Fruit fly (Drosophila melanogaster) whole organism, embryonic: Measurements from ENCODE around the gene LUBEL.

Source experiments
- Antp ChIP-seq: fragments of 200-800 bp; sonication (Bioruptor generic); optimal IDR thresholded peaks from 3 replicates; lab custom pipeline; 2016; ENCODE audit warnings: missing biosample characterization, missing genetic modification characterization
- Atf3 ChIP-seq: fragments of 200-800 bp; sonication (Bioruptor generic); optimal IDR thresholded peaks from 3 replicates; lab custom pipeline; 2016; ENCODE audit warnings: missing biosample characterization, missing genetic modification characterization
- Awh ChIP-seq: fragments of 200-800 bp; sonication (Bioruptor generic); IDR thresholded peaks from 2 replicates; pipeline ENCODE4, ENCODE4 v1.3.6; 2022; ENCODE audit warnings: missing biosample characterization, missing genetic modification characterization
- BtbVII ChIP-seq: fragments of 200-800 bp; sonication (Bioruptor generic); optimal IDR thresholded peaks from 3 replicates; lab custom pipeline; 2017; ENCODE audit warnings: missing biosample characterization, mild to moderate bottlenecking, missing genetic modification characterization
- CG10543 ChIP-seq: fragments of 200-800 bp; sonication (Bioruptor generic); optimal IDR thresholded peaks from 3 replicates; lab custom pipeline; 2017; ENCODE audit warnings: missing biosample characterization, mild to moderate bottlenecking, missing genetic modification characterization, moderate library complexity
- CG10979 ChIP-seq: fragments of 200-800 bp; sonication (Bioruptor generic); optimal IDR thresholded peaks from 2 replicates; lab custom pipeline; 2018; ENCODE audit warnings: missing biosample characterization, mild to moderate bottlenecking, missing genetic modification characterization, moderate library complexity
- CG13287 ChIP-seq: fragments of 200-800 bp; sonication (Bioruptor generic); IDR thresholded peaks from 2 replicates; pipeline ENCODE4 v1.3.6; 2022; ENCODE audit warnings: missing biosample characterization, missing genetic modification characterization; ENCODE audit not compliant: partially characterized antibody
- CG15479 ChIP-seq: fragments of 200-800 bp; sonication (Bioruptor generic); optimal IDR thresholded peaks from 3 replicates; lab custom pipeline; 2019; ENCODE audit warnings: missing biosample characterization, mild to moderate bottlenecking, missing genetic modification characterization, moderate library complexity
- CG16779 ChIP-seq: fragments of 200-800 bp; sonication (Bioruptor generic); IDR thresholded peaks from 2 replicates; pipeline ENCODE4 v1.3.6; 2022; ENCODE audit warnings: missing biosample characterization, missing genetic modification characterization
- CG17361 ChIP-seq: fragments of 200-800 bp; sonication (Bioruptor generic); IDR thresholded peaks from 3 replicates; pipeline ENCODE4 v1.3.6; 2022; ENCODE audit warnings: missing biosample characterization, missing genetic modification characterization
- CG2116 ChIP-seq: fragments of 200-800 bp; sonication (Bioruptor generic); optimal IDR thresholded peaks from 3 replicates; lab custom pipeline; 2018; ENCODE audit warnings: missing biosample characterization, mild to moderate bottlenecking, missing genetic modification characterization
- CG31365 ChIP-seq: fragments of 200-800 bp; sonication (Bioruptor generic); optimal IDR thresholded peaks from 2 replicates; lab custom pipeline; 2018; ENCODE audit warnings: missing biosample characterization, mild to moderate bottlenecking, missing genetic modification characterization
- CG32532 ChIP-seq: fragments of 200-800 bp; sonication (Bioruptor generic); IDR thresholded peaks from 2 replicates; pipeline ENCODE4 v1.3.6; 2022; ENCODE audit warnings: missing biosample characterization, missing genetic modification characterization
- CG4360 ChIP-seq: fragments of 200-800 bp; sonication (Bioruptor generic); IDR thresholded peaks from 2 replicates; pipeline ENCODE4 v1.3.6; 2022; ENCODE audit warnings: missing biosample characterization, missing genetic modification characterization
- CG6175 ChIP-seq: fragments of 200-800 bp; sonication (Bioruptor generic); IDR thresholded peaks from 3 replicates; pipeline ENCODE4 v1.3.6; 2022; ENCODE audit warnings: missing biosample characterization, missing genetic modification characterization
- CG6813 ChIP-seq: fragments of 200-800 bp; sonication (Bioruptor generic); optimal IDR thresholded peaks from 2 replicates; lab custom pipeline; 2017; ENCODE audit warnings: missing biosample characterization, missing genetic modification characterization, mild to moderate bottlenecking, moderate library complexity, missing genetic modification reagents
- CG7745 ChIP-seq: fragments of 200-800 bp; sonication (Bioruptor generic); optimal IDR thresholded peaks from 2 replicates; lab custom pipeline; 2018; ENCODE audit warnings: missing biosample characterization, mild to moderate bottlenecking, missing genetic modification characterization, moderate library complexity
- CG7987 ChIP-seq: fragments of 200-800 bp; sonication (Bioruptor generic); optimal IDR thresholded peaks from 2 replicates; lab custom pipeline; 2018; ENCODE audit warnings: missing biosample characterization, mild to moderate bottlenecking, missing genetic modification characterization, moderate library complexity
- CG9797 ChIP-seq: fragments of 200-800 bp; sonication (Bioruptor generic); optimal IDR thresholded peaks from 3 replicates; lab custom pipeline; 2018; ENCODE audit warnings: missing biosample characterization, mild to moderate bottlenecking, missing genetic modification characterization
- D19A ChIP-seq: fragments of 200-800 bp; optimal IDR thresholded peaks from 3 replicates; lab custom pipeline; 2019; ENCODE audit warnings: missing biosample characterization, mild to moderate bottlenecking, missing genetic modification characterization, moderate library complexity
- HLH3B ChIP-seq: fragments of 200-800 bp; sonication (Bioruptor generic); IDR thresholded peaks from 2 replicates; pipeline ENCODE4 v1.3.6; 2022; ENCODE audit warnings: missing biosample characterization, missing genetic modification characterization
- HmgZ ChIP-seq: fragments of 200-800 bp; sonication (Bioruptor generic); optimal IDR thresholded peaks from 2 replicates; lab custom pipeline; 2018; ENCODE audit warnings: missing biosample characterization, mild to moderate bottlenecking, missing genetic modification characterization
- Hmr ChIP-seq: fragments of 200-800 bp; sonication (Bioruptor generic); optimal IDR thresholded peaks from 3 replicates; lab custom pipeline; 2017; ENCODE audit warnings: mild to moderate bottlenecking, missing biosample characterization, missing genetic modification reagents, missing genetic modification characterization
- MTF-1 ChIP-seq: fragments of 200-800 bp; sonication (Bioruptor generic); optimal IDR thresholded peaks from 2 replicates; lab custom pipeline; 2018; ENCODE audit warnings: missing biosample characterization, mild to moderate bottlenecking, missing genetic modification characterization, borderline replicate concordance
- Max ChIP-seq: fragments of 200-800 bp; sonication (Bioruptor generic); optimal IDR thresholded peaks from 2 replicates; lab custom pipeline; 2016; ENCODE audit warnings: missing biosample characterization, mild to moderate bottlenecking, missing genetic modification characterization
- NC2β ChIP-seq: fragments of 200-800 bp; sonication (Bioruptor generic); optimal IDR thresholded peaks from 2 replicates; lab custom pipeline; 2016; ENCODE audit warnings: missing biosample characterization, missing genetic modification characterization
- PHDP ChIP-seq: fragments of 200-800 bp; sonication (Bioruptor generic); optimal IDR thresholded peaks from 3 replicates; lab custom pipeline; 2018; ENCODE audit warnings: missing biosample characterization, mild to moderate bottlenecking, missing genetic modification characterization, moderate library complexity
- Scr ChIP-seq: fragments of 200-800 bp; sonication (Bioruptor generic); IDR thresholded peaks from 2 replicates; pipeline ENCODE4 v1.3.6; 2022; ENCODE audit warnings: missing biosample characterization, missing genetic modification characterization; ENCODE audit not compliant: partially characterized antibody
- Trl ChIP-seq, 3 experiments: fragments of >200 bp in 2 of 3; fragments of 200-800 bp in 1 of 3; sonication (Bioruptor generic) in 1 of 3; optimal IDR thresholded peaks; 2 replicates in 1 of 3; 3 replicates in 2 of 3; lab custom pipeline; 2016 to 2017; ENCODE audit warnings: missing biosample characterization in 1 of 3, missing genetic modification characterization in 1 of 3
- Vsx1 ChIP-seq: fragments of 200-800 bp; sonication (Bioruptor generic); optimal IDR thresholded peaks from 2 replicates; lab custom pipeline; 2017; ENCODE audit warnings: missing biosample characterization, mild to moderate bottlenecking, missing genetic modification characterization, missing genetic modification reagents
- Xbp1 ChIP-seq: fragments of 200-800 bp; sonication (Bioruptor generic); optimal IDR thresholded peaks from 3 replicates; lab custom pipeline; 2016; ENCODE audit warnings: missing biosample characterization, mild to moderate bottlenecking, missing genetic modification characterization
- al ChIP-seq: fragments of 200-800 bp; sonication (Bioruptor generic); IDR thresholded peaks from 2 replicates; pipeline ENCODE4 v1.3.6; 2022; ENCODE audit warnings: missing biosample characterization, missing genetic modification characterization
- ash1 ChIP-seq: fragments of 200-800 bp; sonication (Bioruptor generic); optimal IDR thresholded peaks from 2 replicates; lab custom pipeline; 2018; ENCODE audit warnings: missing biosample characterization, mild to moderate bottlenecking, missing genetic modification characterization
- bab2 ChIP-seq: fragments of 200-800 bp; sonication (Bioruptor generic); optimal IDR thresholded peaks from 2 replicates; lab custom pipeline; 2016; ENCODE audit warnings: missing biosample characterization, missing genetic modification characterization
- cad ChIP-seq: fragments of >200 bp; optimal IDR thresholded peaks from 2 replicates; lab custom pipeline; 2017; ENCODE audit warnings: missing biosample characterization, missing genetic modification characterization
- gcm ChIP-seq: fragments of 200-800 bp; sonication (Bioruptor generic); optimal IDR thresholded peaks from 2 replicates; lab custom pipeline; 2019; ENCODE audit warnings: missing biosample characterization, mild to moderate bottlenecking, missing genetic modification characterization, moderate library complexity
- grn ChIP-seq: fragments of 200-800 bp; sonication (Bioruptor generic); optimal IDR thresholded peaks from 3 replicates; lab custom pipeline; 2017; ENCODE audit warnings: missing biosample characterization, missing genetic modification characterization
- her ChIP-seq: fragments of 200-800 bp; sonication (Bioruptor generic); optimal IDR thresholded peaks from 2 replicates; lab custom pipeline; 2016; ENCODE audit warnings: missing biosample characterization, missing genetic modification characterization
- hth ChIP-seq: fragments of >200 bp; optimal IDR thresholded peaks from 2 replicates; lab custom pipeline; 2017; ENCODE audit warnings: inconsistent platforms
- jing ChIP-seq: fragments of 200-800 bp; sonication (Bioruptor generic); optimal IDR thresholded peaks from 2 replicates; lab custom pipeline; 2018; ENCODE audit warnings: missing biosample characterization, mild to moderate bottlenecking, missing genetic modification characterization
- lab ChIP-seq: fragments of 200-800 bp; sonication (Bioruptor generic); optimal IDR thresholded peaks from 3 replicates; lab custom pipeline; 2017; ENCODE audit warnings: missing biosample characterization, missing genetic modification characterization, mild to moderate bottlenecking, moderate library complexity, missing genetic modification reagents
- lola ChIP-seq, 3 experiments: fragments of >200 bp in 2 of 3; fragments of 200-800 bp in 1 of 3; sonication (Bioruptor generic) in 1 of 3; optimal IDR thresholded peaks; 2 replicates each; lab custom pipeline; 2017 to 2019; ENCODE audit warnings: missing biosample characterization in 3 of 3, missing genetic modification characterization in 3 of 3, mild to moderate bottlenecking in 1 of 3, moderate library complexity in 1 of 3
- nerfin-1 ChIP-seq: fragments of 200-800 bp; sonication (Bioruptor generic); optimal IDR thresholded peaks from 3 replicates; lab custom pipeline; 2019; ENCODE audit warnings: missing biosample characterization, mild to moderate bottlenecking, missing genetic modification characterization, moderate library complexity
- nom ChIP-seq: fragments of 200-800 bp; sonication (Bioruptor generic); optimal IDR thresholded peaks from 2 replicates; lab custom pipeline; 2017; ENCODE audit warnings: missing biosample characterization, missing genetic modification characterization, mild to moderate bottlenecking, moderate library complexity, missing genetic modification reagents
- pita ChIP-seq: fragments of 200-800 bp; sonication (Bioruptor generic); optimal IDR thresholded peaks from 2 replicates; lab custom pipeline; 2017; ENCODE audit warnings: missing biosample characterization, mild to moderate bottlenecking, missing genetic modification characterization
- prd ChIP-seq, 3 experiments: fragments of >200 bp in 2 of 3; fragments of 200-800 bp in 1 of 3; sonication (Bioruptor generic) in 1 of 3; optimal IDR thresholded peaks in 2 of 3; IDR thresholded peaks in 1 of 3; 2 replicates in 2 of 3; 3 replicates in 1 of 3; pipeline versions ENCODE4 v1.3.6 to Lab custom; 2017 to 2022; ENCODE audit warnings: missing biosample characterization in 1 of 3, missing genetic modification characterization in 1 of 3
- ro ChIP-seq: fragments of 200-800 bp; sonication (Bioruptor generic); IDR thresholded peaks from 2 replicates; pipeline ENCODE4 v1.3.6; 2022; ENCODE audit warnings: missing biosample characterization, missing genetic modification characterization
- row ChIP-seq: fragments of 200-800 bp; sonication (Bioruptor generic); IDR thresholded peaks from 3 replicates; pipeline ENCODE4 v1.3.6; 2022; ENCODE audit warnings: missing biosample characterization, missing genetic modification characterization
- seq ChIP-seq: fragments of 200-800 bp; sonication (Bioruptor generic); IDR thresholded peaks from 2 replicates; pipeline ENCODE4 v1.3.6; 2022; ENCODE audit warnings: missing biosample characterization, missing genetic modification characterization
- toy ChIP-seq: fragments of 200-800 bp; sonication (Bioruptor generic); IDR thresholded peaks from 2 replicates; pipeline ENCODE4 v1.3.6; 2022; ENCODE audit warnings: missing biosample characterization, missing genetic modification characterization
- ttk ChIP-seq: fragments of 200-800 bp; sonication (Bioruptor generic); IDR thresholded peaks from 2 replicates; pipeline ENCODE4 v2.1.2; 2022; ENCODE audit warnings: missing biosample characterization, missing genetic modification characterization
- zfh1 ChIP-seq: fragments of 200-800 bp; sonication (Bioruptor generic); IDR thresholded peaks from 3 replicates; pipeline ENCODE4 v1.3.6; 2022; ENCODE audit warnings: missing biosample characterization, missing genetic modification characterization

Gene LUBEL

dm6 chr2L:6789358-6789757 is 16.8 kb upstream of the LUBEL start (continued):
- no peak for TF ChIP-seq zfh1 (GFP tag; lab: Robert Waterston, UW)
- TF ChIP-seq bab2 (GFP tag; lab: Kevin White, UChicago) = no peak
- no peak for TF ChIP-seq cad (GFP tag; lab: Kevin White, UChicago)
- peak; percentile 33 for TF ChIP-seq CG6813 (GFP tag; lab: Kevin White, UChicago)
- TF ChIP-seq MTF-1 = no peak
- no peak for TF ChIP-seq Hmr (GFP tag; lab: Kevin White, UChicago)
- no peak for TF ChIP-seq HLH3B (GFP tag; lab: Robert Waterston, UW)
- TF ChIP-seq ash1 (GFP tag; lab: Kevin White, UChicago) = no peak
- no peak for TF ChIP-seq CG7987
- peak; percentile 25 for TF ChIP-seq CG15479 (GFP tag; lab: Kevin White, UChicago)
- TF ChIP-seq her = no peak
- TF ChIP-seq jing (GFP tag; lab: Kevin White, UChicago) = no peak
- peak; percentile 99 for TF ChIP-seq grn (GFP tag; lab: Kevin White, UChicago)
- peak; percentile 84 for TF ChIP-seq lab
- TF ChIP-seq nom (GFP tag; lab: Kevin White, UChicago) = peak; percentile 41
- no peak for TF ChIP-seq nerfin-1
- no peak for TF ChIP-seq CG6175 (GFP tag; lab: Robert Waterston, UW)
- TF ChIP-seq Trl (optimal IDR thresholded peaks at IDR 0.05; lab: Kevin White, UChicago) = no peak
- TF ChIP-seq Trl (GFP tag; optimal IDR thresholded peaks at IDR 0.05; lab: Kevin White, UChicago) = no peak
- no peak for TF ChIP-seq NC2β (GFP tag; lab: Kevin White, UChicago)
- TF ChIP-seq seq (GFP tag; lab: Robert Waterston, UW) = no peak
- no peak for TF ChIP-seq Vsx1
- no peak for TF ChIP-seq row (GFP tag; lab: Robert Waterston, UW)
- no peak for TF ChIP-seq Xbp1 (GFP tag; lab: Kevin White, UChicago)
- TF ChIP-seq CG31365 = no peak
- no peak for TF ChIP-seq CG9797
- TF ChIP-seq CG13287 (GFP tag; lab: Robert Waterston, UW) = no peak
- TF ChIP-seq gcm (GFP tag; lab: Kevin White, UChicago) = no peak
- TF ChIP-seq ttk (GFP tag; lab: Robert Waterston, UW) = no peak
- TF ChIP-seq hth (lab: Kevin White, UChicago) = no peak
- TF ChIP-seq toy (GFP tag; lab: Robert Waterston, UW) = no peak
- TF ChIP-seq CG10979 = no peak
- TF ChIP-seq Max = no peak
- no peak for TF ChIP-seq Antp (GFP tag; lab: Kevin White, UChicago)
- no peak for TF ChIP-seq CG4360 (GFP tag; lab: Robert Waterston, UW)
- TF ChIP-seq lola (GFP tag; optimal IDR thresholded peaks at IDR 0.05; lab: Kevin White, UChicago) = no peak
- no peak for TF ChIP-seq Awh
- no peak for TF ChIP-seq pita (GFP tag; lab: Kevin White, UChicago)
- TF ChIP-seq BtbVII (GFP tag; lab: Kevin White, UChicago) = peak; percentile 25

dm6 chr2L:6787973-6788368 is 15.4 kb upstream of the LUBEL start:
- TF ChIP-seq PHDP (tag; lab: Kevin White, UChicago) = peak; percentile 71
- no peak for TF ChIP-seq HmgZ (tag; lab: Kevin White, UChicago)
- TF ChIP-seq CG32532 (GFP tag; lab: Robert Waterston, UW) = peak; percentile 48; the same call in 1 of the 2 replicates
- TF ChIP-seq al = no peak
- TF ChIP-seq CG10543 (GFP tag; lab: Kevin White, UChicago) = no peak
- peak; percentile 67 for TF ChIP-seq D19A
- no peak for TF ChIP-seq CG16779 (GFP tag; lab: Robert Waterston, UW)
- no peak for TF ChIP-seq ro (GFP tag; lab: Robert Waterston, UW)
- TF ChIP-seq CG7745 (tag; lab: Kevin White, UChicago) = no peak
- no peak for TF ChIP-seq prd (optimal IDR thresholded peaks at IDR 0.05; lab: Kevin White, UChicago)
- peak; percentile 50; the same call in 2 of the 3 replicates for TF ChIP-seq prd (GFP tag; IDR thresholded peaks at IDR 0.05; lab: Robert Waterston, UW)
- TF ChIP-seq CG17361 (GFP tag; lab: Robert Waterston, UW) = peak; percentile 63; the same call in 2 of the 3 replicates
- no peak for TF ChIP-seq CG2116
- TF ChIP-seq Atf3 (GFP tag; lab: Kevin White, UChicago) = peak; percentile 30
- no peak for TF ChIP-seq Scr (GFP tag; lab: Robert Waterston, UW)
